Worm (Caenorhabditis elegans) whole organism, L1 larva: ENCODE results near the gene K02D3.2.

Source experiments
- C04F5.9 ChIP-seq: sonication (generic microtip); optimal IDR thresholded peaks from 2 replicates; lab custom pipeline; 2016; ENCODE audit warnings: missing genetic modification characterization, missing compliant biosample characterization
- C16A3.4 ChIP-seq: fragments of 150-350 bp; optimal IDR thresholded peaks from 2 replicates; lab custom pipeline; 2014; ENCODE audit warnings: missing biosample characterization, missing genetic modification characterization
- C34B4.2 ChIP-seq: sonication (generic microtip); optimal IDR thresholded peaks from 2 replicates; lab custom pipeline; 2017; ENCODE audit warnings: mild to moderate bottlenecking, missing genetic modification characterization, missing compliant biosample characterization
- Y116A8C.19 ChIP-seq: sonication (generic microtip); optimal IDR thresholded peaks from 2 replicates; lab custom pipeline; 2016; ENCODE audit warnings: missing compliant biosample characterization, missing genetic modification characterization, borderline replicate concordance
- aha-1 ChIP-seq: fragments of 150-350 bp; optimal IDR thresholded peaks from 2 replicates; lab custom pipeline; 2014; ENCODE audit warnings: missing biosample characterization, missing genetic modification characterization
- alr-1 ChIP-seq: fragments of 200-800 bp; sonication (Bioruptor generic); optimal IDR thresholded peaks from 2 replicates; lab custom pipeline; 2018; ENCODE audit warnings: borderline replicate concordance, mild to moderate bottlenecking, missing genetic modification characterization, missing compliant biosample characterization
- aly-2 ChIP-seq: fragments of 150-350 bp; optimal IDR thresholded peaks from 2 replicates; lab custom pipeline; 2014; ENCODE audit warnings: missing biosample characterization, missing genetic modification characterization
- ceh-63 ChIP-seq: fragments of 200-800 bp; sonication (Bioruptor generic); optimal IDR thresholded peaks from 2 replicates; lab custom pipeline; 2018; ENCODE audit warnings: mild to moderate bottlenecking, missing genetic modification characterization, missing compliant biosample characterization
- ces-1 ChIP-seq: fragments of 150-350 bp; optimal IDR thresholded peaks from 2 replicates; lab custom pipeline; 2014; ENCODE audit warnings: missing biosample characterization, missing genetic modification reagents, missing genetic modification characterization
- dsc-1 ChIP-seq: sonication (generic microtip); optimal IDR thresholded peaks from 2 replicates; lab custom pipeline; 2016; ENCODE audit warnings: mild to moderate bottlenecking, missing genetic modification characterization, missing compliant biosample characterization
- efl-3 ChIP-seq: fragments of 200-800 bp; sonication (Bioruptor generic); optimal IDR thresholded peaks from 2 replicates; lab custom pipeline; 2018; ENCODE audit warnings: mild to moderate bottlenecking, missing genetic modification characterization, missing compliant biosample characterization
- egl-13 ChIP-seq: sonication (generic microtip); optimal IDR thresholded peaks from 2 replicates; lab custom pipeline; 2016; ENCODE audit warnings: missing genotype, missing genetic modification reagents, missing genetic modification characterization, missing compliant biosample characterization
- egl-27 ChIP-seq, 2 experiments: fragments of 150-350 bp in 1 of 2; sonication (generic microtip); optimal IDR thresholded peaks; 3 replicates each; lab custom pipeline; 2017 to 2018; ENCODE audit warnings: missing biosample characterization in 2 of 2, missing genetic modification characterization in 2 of 2, missing genetic modification reagents in 2 of 2
- elt-2 ChIP-seq: sonication (generic microtip); optimal IDR thresholded peaks from 2 replicates; lab custom pipeline; 2016; ENCODE audit warnings: missing genetic modification characterization, mild to moderate bottlenecking, inconsistent platforms, missing compliant biosample characterization, missing genetic modification reagents
- fkh-4 ChIP-seq: sonication (generic microtip); optimal IDR thresholded peaks from 2 replicates; lab custom pipeline; 2016; ENCODE audit warnings: missing compliant biosample characterization, missing genetic modification characterization, borderline replicate concordance
- fkh-8 ChIP-seq: sonication (generic microtip); optimal IDR thresholded peaks from 2 replicates; lab custom pipeline; 2016; ENCODE audit warnings: mild to moderate bottlenecking, missing genetic modification characterization, missing compliant biosample characterization
- grh-1 ChIP-seq: fragments of 200-800 bp; sonication (Bioruptor generic); IDR thresholded peaks from 2 replicates; pipeline ENCODE4 v1.3.6; 2022; ENCODE audit warnings: missing genetic modification reagents, missing genetic modification characterization, missing compliant biosample characterization
- lin-13 ChIP-seq: fragments of 150-350 bp; optimal IDR thresholded peaks from 2 replicates; lab custom pipeline; 2014; ENCODE audit warnings: missing biosample characterization, missing genetic modification reagents, missing genetic modification characterization
- lin-14 ChIP-seq: fragments of 200-800 bp; sonication (Bioruptor generic); optimal IDR thresholded peaks from 2 replicates; lab custom pipeline; 2018; ENCODE audit warnings: mild to moderate bottlenecking, missing genetic modification characterization, moderate library complexity, missing compliant biosample characterization
- lin-15B ChIP-seq: fragments of 150-350 bp; sonication (generic microtip); optimal IDR thresholded peaks from 3 replicates; lab custom pipeline; 2014; ENCODE audit warnings: missing biosample characterization, missing genetic modification characterization
- lin-39 ChIP-seq: fragments of 150-350 bp; optimal IDR thresholded peaks from 2 replicates; lab custom pipeline; 2014; ENCODE audit warnings: missing biosample characterization, missing genetic modification reagents, missing genetic modification characterization
- lir-3 ChIP-seq: sonication (generic microtip); optimal IDR thresholded peaks from 2 replicates; lab custom pipeline; 2016; ENCODE audit warnings: mild to moderate bottlenecking, missing genetic modification characterization, moderate library complexity, missing compliant biosample characterization; ENCODE audit not compliant: poor library complexity
- lsy-2 ChIP-seq, 2 experiments: fragments of 150-350 bp; optimal IDR thresholded peaks; 2 replicates each; lab custom pipeline; 2014; ENCODE audit warnings: missing biosample characterization in 2 of 2, missing genetic modification characterization in 2 of 2
- mab-9 ChIP-seq: fragments of 200-800 bp; sonication (Bioruptor generic); IDR thresholded peaks from 2 replicates; pipeline ENCODE4 v1.3.6; 2022; ENCODE audit warnings: missing genetic modification reagents, missing genetic modification characterization, missing compliant biosample characterization
- mdl-1 ChIP-seq, 2 experiments: fragments of 150-350 bp; optimal IDR thresholded peaks; 2 replicates each; lab custom pipeline; 2014 to 2017; ENCODE audit warnings: missing biosample characterization in 2 of 2, missing genetic modification characterization in 2 of 2, inconsistent platforms in 1 of 2
- mef-2 ChIP-seq: fragments of 150-350 bp; optimal IDR thresholded peaks from 2 replicates; lab custom pipeline; 2014; ENCODE audit warnings: missing biosample characterization, missing genetic modification characterization
- nhr-11 ChIP-seq: fragments of 150-350 bp; optimal IDR thresholded peaks from 2 replicates; lab custom pipeline; 2014; ENCODE audit warnings: missing biosample characterization, missing genetic modification characterization
- nhr-12 ChIP-seq: sonication (generic microtip); optimal IDR thresholded peaks from 2 replicates; lab custom pipeline; 2017; ENCODE audit warnings: missing biosample characterization, missing genetic modification characterization
- nhr-19 ChIP-seq: fragments of 200-800 bp; sonication (Bioruptor generic); conservative IDR thresholded peaks from 2 replicates; pipeline ENCODE4 v1.3.6; 2022; ENCODE audit warnings: missing genetic modification characterization, missing compliant biosample characterization
- nhr-20 ChIP-seq: sonication (generic microtip); optimal IDR thresholded peaks from 2 replicates; lab custom pipeline; 2016; ENCODE audit warnings: mild to moderate bottlenecking, missing genetic modification characterization, missing compliant biosample characterization
- nhr-71 ChIP-seq: sonication (generic microtip); optimal IDR thresholded peaks from 2 replicates; lab custom pipeline; 2016; ENCODE audit warnings: mild to moderate bottlenecking, missing genetic modification characterization, moderate library complexity, missing compliant biosample characterization
- nhr-77 ChIP-seq: fragments of 150-350 bp; optimal IDR thresholded peaks from 2 replicates; lab custom pipeline; 2014; ENCODE audit warnings: missing biosample characterization, missing genetic modification characterization
- nhr-85 ChIP-seq: sonication (generic microtip); peaks from one replicate; lab custom pipeline; 2016; ENCODE audit warnings: missing genetic modification characterization, inconsistent platforms, missing compliant biosample characterization
- rnt-1 ChIP-seq: sonication (generic microtip); optimal IDR thresholded peaks from 2 replicates; lab custom pipeline; 2016; ENCODE audit warnings: mild to moderate bottlenecking, missing genetic modification characterization, moderate library complexity, missing compliant biosample characterization
- skn-1 ChIP-seq: fragments of 150-350 bp; optimal IDR thresholded peaks from 2 replicates; lab custom pipeline; 2014; ENCODE audit warnings: missing biosample characterization, missing genetic modification characterization
- snpc-4 ChIP-seq: fragments of 150-350 bp; optimal IDR thresholded peaks from 2 replicates; lab custom pipeline; 2014; ENCODE audit warnings: missing biosample characterization, missing genetic modification characterization
- sox-4 ChIP-seq: sonication (generic microtip); optimal IDR thresholded peaks from 2 replicates; lab custom pipeline; 2016; ENCODE audit warnings: missing genetic modification characterization, missing compliant biosample characterization
- sup-37 ChIP-seq: fragments of 200-800 bp; sonication (Bioruptor generic); optimal IDR thresholded peaks from 2 replicates; lab custom pipeline; 2018; ENCODE audit warnings: mild to moderate bottlenecking, missing genetic modification characterization, missing compliant biosample characterization
- swsn-7 ChIP-seq: sonication (generic microtip); optimal IDR thresholded peaks from 2 replicates; lab custom pipeline; 2016; ENCODE audit warnings: missing genetic modification characterization, missing compliant biosample characterization
- unc-130 ChIP-seq: fragments of 150-350 bp; optimal IDR thresholded peaks from 2 replicates; lab custom pipeline; 2017; ENCODE audit warnings: missing biosample characterization, missing genetic modification characterization, inconsistent platforms
- unc-30 ChIP-seq: sonication (generic microtip); optimal IDR thresholded peaks from 2 replicates; lab custom pipeline; 2017; ENCODE audit warnings: missing biosample characterization, missing genetic modification characterization
- unc-62 ChIP-seq: fragments of 150-350 bp; optimal IDR thresholded peaks from 2 replicates; lab custom pipeline; 2014; ENCODE audit warnings: missing biosample characterization, missing genetic modification reagents, missing genetic modification characterization
- unc-86 ChIP-seq: sonication (generic microtip); optimal IDR thresholded peaks from 2 replicates; lab custom pipeline; 2016; ENCODE audit warnings: missing genetic modification characterization, missing compliant biosample characterization
- zip-4 ChIP-seq: fragments of 200-800 bp; sonication (Bioruptor generic); optimal IDR thresholded peaks from 2 replicates; lab custom pipeline; 2018; ENCODE audit warnings: mild to moderate bottlenecking, missing genetic modification characterization, moderate library complexity, missing compliant biosample characterization
- ztf-11 ChIP-seq, 2 experiments: sonication (generic microtip); optimal IDR thresholded peaks; 2 replicates each; lab custom pipeline; 2016 to 2017; ENCODE audit warnings: missing genetic modification characterization in 2 of 2, missing biosample characterization in 1 of 2, missing compliant biosample characterization in 1 of 2

The K02D3.2 gene

DNA sequence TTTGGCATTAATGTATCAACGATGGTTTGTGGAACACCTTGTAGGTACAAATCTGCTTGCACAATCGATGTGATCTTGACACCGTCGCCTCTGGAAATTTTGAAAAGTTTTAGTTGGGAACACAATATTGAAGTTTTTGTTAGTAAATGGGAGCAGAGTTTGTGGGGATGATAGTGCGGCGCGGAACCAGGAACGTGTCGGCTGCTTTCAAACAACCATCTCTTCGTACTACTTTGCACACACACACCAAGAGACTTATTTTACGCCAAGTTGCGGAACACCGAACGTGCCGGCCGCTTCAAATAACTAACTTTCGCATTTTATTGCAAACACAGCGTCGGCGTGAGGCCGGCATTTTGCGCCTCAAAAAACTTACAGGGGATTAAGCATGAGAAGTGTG is 2.7 kb downstream of the K02D3.2 start:
- peak; percentile 45 for TF ChIP-seq snpc-4 (tag; lab: Kevin White, UChicago)
- TF ChIP-seq dsc-1 (tag; lab: Kevin White, UChicago) = no peak
- no peak for TF ChIP-seq egl-13 (tag; lab: Kevin White, UChicago)

DNA sequence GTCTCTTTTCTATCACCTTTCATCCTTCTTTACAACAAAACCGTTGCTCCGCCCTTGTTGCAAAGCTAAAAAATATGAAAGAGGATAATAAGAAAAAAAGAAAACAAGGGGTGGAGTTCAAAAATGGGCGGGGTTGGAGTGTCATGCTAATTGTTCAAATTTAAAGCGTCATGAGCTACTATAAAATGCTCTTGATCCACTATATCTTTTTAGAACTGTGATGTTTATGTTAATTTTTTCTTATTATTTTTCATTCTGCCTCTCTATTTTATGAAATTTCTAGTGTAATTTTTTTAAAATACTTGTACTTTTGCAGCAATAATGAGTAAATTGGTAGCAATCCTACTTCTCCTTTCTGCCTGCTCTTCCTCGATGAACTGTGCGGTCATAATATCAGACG is 5.2 kb downstream of the K02D3.2 start, which contains the start of gene K02D3.1:
Gene K02D3.1 (plus strand): TSS at position 301 of the 400 bp plus-strand sequence.
- TF ChIP-seq nhr-71 (tag; lab: Kevin White, UChicago) = no peak
- TF ChIP-seq unc-130 (tag; lab: Kevin White, UChicago) = no peak
- TF ChIP-seq skn-1 (tag; lab: Kevin White, UChicago) = no peak
- no peak for TF ChIP-seq Y116A8C.19 (tag; lab: Kevin White, UChicago)
- no peak for TF ChIP-seq C04F5.9 (tag; lab: Kevin White, UChicago)
- no peak for TF ChIP-seq unc-86 (tag; lab: Kevin White, UChicago)
- no peak for TF ChIP-seq nhr-11
- no peak for TF ChIP-seq elt-2 (tag; lab: Kevin White, UChicago)
- no peak for TF ChIP-seq C34B4.2
- no peak for TF ChIP-seq ceh-63
- no peak for TF ChIP-seq ces-1 (GFP tag; lab: Kevin White, UChicago)
- TF ChIP-seq lin-14 (GFP tag; lab: Kevin White, UChicago) = no peak
- TF ChIP-seq nhr-77 (tag; lab: Kevin White, UChicago) = no peak
- no peak for TF ChIP-seq C16A3.4 (tag; lab: Kevin White, UChicago)
- no peak for TF ChIP-seq alr-1 (tag; lab: Kevin White, UChicago)
- TF ChIP-seq sox-4 = no peak
- TF ChIP-seq grh-1 (GFP tag; lab: Robert Waterston, UW) = no peak
- no peak for TF ChIP-seq swsn-7 (tag; lab: Kevin White, UChicago)
- TF ChIP-seq aha-1 = no peak
- TF ChIP-seq, all 84 proteins: peak for 0

DNA sequence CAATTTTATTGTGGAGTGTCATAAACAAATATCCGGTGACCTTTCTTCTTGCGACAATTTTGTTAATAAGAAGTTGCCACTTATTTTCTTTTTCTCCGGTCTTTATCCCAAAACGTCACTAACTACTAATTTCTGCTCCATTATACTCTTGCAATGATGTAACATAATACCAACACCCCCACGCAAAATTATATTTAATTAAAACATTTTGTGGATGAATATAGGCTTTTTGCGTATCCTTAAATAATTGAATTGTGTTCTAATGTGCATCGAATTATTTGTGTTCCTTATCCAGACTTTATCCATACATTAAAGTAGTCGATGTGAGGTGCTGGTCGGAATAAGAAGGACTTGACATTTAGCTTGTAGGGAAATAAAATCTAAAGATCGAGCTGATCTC is 8.9 kb downstream of the K02D3.2 start:
- TF ChIP-seq unc-86 (tag; lab: Kevin White, UChicago) (no peak), sup-37 (GFP tag; lab: Kevin White, UChicago) (no peak), lsy-2 (tag; optimal IDR thresholded peaks at IDR 0.05; lab: Kevin White, UChicago) (no peak), mab-9 (GFP tag; lab: Robert Waterston, UW) (no peak), efl-3 (GFP tag; lab: Kevin White, UChicago) (no peak), zip-4 (GFP tag; lab: Kevin White, UChicago) (no peak), nhr-19 (GFP tag; lab: Robert Waterston, UW) (no peak), unc-30 (no peak), fkh-4 (tag; lab: Kevin White, UChicago) (no peak), lin-15B (tag; lab: Kevin White, UChicago) (no peak), unc-62 (no peak), nhr-77 (tag; lab: Kevin White, UChicago) (no peak), skn-1 (tag; lab: Kevin White, UChicago) (no peak), nhr-20 (tag; lab: Kevin White, UChicago) (no peak), fkh-8 (tag; lab: Kevin White, UChicago) (no peak), nhr-12 (tag; lab: Kevin White, UChicago) (no peak)

DNA sequence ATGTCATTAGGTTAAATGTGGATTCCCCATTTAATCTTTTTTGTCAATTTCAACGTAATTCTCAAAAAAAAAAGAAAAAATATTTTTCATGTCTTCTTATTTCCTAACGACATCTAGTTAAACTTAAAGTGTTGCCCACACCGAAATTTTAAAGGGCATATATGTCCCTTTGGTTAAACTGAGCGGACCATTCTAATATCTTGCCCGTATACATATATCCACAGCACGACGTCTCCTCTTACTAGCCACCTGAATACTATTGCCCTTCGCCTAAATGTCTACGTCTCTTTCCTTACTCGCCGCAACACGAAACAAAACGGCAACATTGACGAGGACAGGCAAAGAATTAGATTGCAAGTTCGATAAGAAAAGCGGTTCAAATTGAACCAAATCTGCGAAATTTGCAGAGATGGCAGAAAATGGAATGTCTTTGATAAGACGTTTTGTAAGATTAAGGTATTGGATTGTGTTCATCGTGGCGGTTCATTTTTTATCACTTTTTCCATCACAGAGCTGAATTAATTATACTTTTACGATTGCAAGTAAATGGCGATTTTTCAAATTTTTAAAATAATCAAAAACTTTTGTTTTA is 11.1 kb downstream of the K02D3.2 start:
- TF ChIP-seq lin-13 (GFP tag; lab: Kevin White, UChicago) (peak; percentile 98), aly-2 (tag; lab: Kevin White, UChicago) (peak; percentile 96), lir-3 (peak; percentile 96), rnt-1 (tag; lab: Kevin White, UChicago) (peak; percentile 100), lin-14 (GFP tag; lab: Kevin White, UChicago) (peak; percentile 98), nhr-85 (tag; lab: Kevin White, UChicago) (peak; percentile 99), egl-27 (tag; optimal IDR thresholded peaks at IDR 0.05; lab: Kevin White, UChicago) (peak; percentile 97 to 98), unc-30 (peak; percentile 72), aha-1 (peak; percentile 96), ztf-11 (tag; optimal IDR thresholded peaks at IDR 0.05; lab: Kevin White, UChicago) (peak; percentile 93 to 97), lin-15B (tag; lab: Kevin White, UChicago) (peak; percentile 51), dsc-1 (tag; lab: Kevin White, UChicago) (peak; percentile 100), snpc-4 (tag; lab: Kevin White, UChicago) (peak; percentile 95), unc-86 (tag; lab: Kevin White, UChicago) (peak; percentile 98), fkh-8 (tag; lab: Kevin White, UChicago) (peak; percentile 98), C04F5.9 (tag; lab: Kevin White, UChicago) (peak; percentile 95), mdl-1 (tag; optimal IDR thresholded peaks at IDR 0.05; lab: Kevin White, UChicago) (peak; percentile 21 to 96), sox-4 (peak; percentile 100), lin-39 (tag; lab: Kevin White, UChicago) (peak; percentile 100), mef-2 (tag; lab: Kevin White, UChicago) (peak; percentile 96)
